Fruit fly (Drosophila melanogaster) whole organism, wandering third instar larva: Measurements from ENCODE around the gene CG42828.
A peak's percentile ranks its signal among the peaks of the same experiment; 100 is the strongest.

Experiments
- Abd-B ChIP-seq: fragments of >200 bp; optimal IDR thresholded peaks from 2 replicates; lab custom pipeline; 2017; ENCODE audit warnings: missing biosample characterization, missing genetic modification characterization
- CG32264 ChIP-seq: fragments of 200-800 bp; sonication (Bioruptor generic); optimal IDR thresholded peaks from 2 replicates; lab custom pipeline; 2016; ENCODE audit warnings: missing biosample characterization, missing genetic modification characterization
- CG9705 ChIP-seq: fragments of 200-800 bp; sonication (Bioruptor generic); optimal IDR thresholded peaks from 2 replicates; lab custom pipeline; 2018; ENCODE audit warnings: missing biosample characterization, mild to moderate bottlenecking, missing genetic modification characterization
- CrebA ChIP-seq: fragments of 200-800 bp; sonication (Bioruptor generic); optimal IDR thresholded peaks from 2 replicates; lab custom pipeline; 2016; ENCODE audit warnings: missing biosample characterization, mild to moderate bottlenecking, missing genetic modification characterization, borderline replicate concordance
- Dfd ChIP-seq: fragments of >200 bp; optimal IDR thresholded peaks from 2 replicates; lab custom pipeline; 2017; ENCODE audit warnings: missing biosample characterization, missing genetic modification characterization
- Dif ChIP-seq: fragments of 200-275, 200-300 bp; sonication (Bioruptor generic); optimal IDR thresholded peaks from 2 replicates; lab custom pipeline; 2018; ENCODE audit warnings: missing biosample characterization, missing genetic modification characterization; ENCODE audit not compliant: partially characterized antibody
- GATAd ChIP-seq: sonication (Bioruptor generic); optimal IDR thresholded peaks from 2 replicates; lab custom pipeline; 2016; ENCODE audit warnings: missing biosample characterization, missing genetic modification characterization
- HLH106 ChIP-seq: fragments of 200-800 bp; optimal IDR thresholded peaks from 3 replicates; lab custom pipeline; 2019; ENCODE audit warnings: missing biosample characterization, mild to moderate bottlenecking, missing genetic modification characterization, moderate library complexity
- Hnf4 ChIP-seq: fragments of 200-800 bp; sonication (Bioruptor generic); optimal IDR thresholded peaks from 2 replicates; lab custom pipeline; 2016; ENCODE audit warnings: missing biosample characterization, mild to moderate bottlenecking, missing genetic modification characterization
- Hr78 ChIP-seq: fragments of >200 bp; optimal IDR thresholded peaks from 2 replicates; lab custom pipeline; 2017; ENCODE audit warnings: missing biosample characterization, missing genetic modification characterization
- Hr83 ChIP-seq: fragments of 200-300 bp; sonication (Bioruptor generic); optimal IDR thresholded peaks from 2 replicates; lab custom pipeline; 2016; ENCODE audit warnings: missing biosample characterization, mild to moderate bottlenecking, missing genetic modification characterization, moderate library complexity; ENCODE audit not compliant: poor library complexity, severe bottlenecking
- Mio ChIP-seq: sonication (Bioruptor generic); optimal IDR thresholded peaks from 2 replicates; lab custom pipeline; 2016; ENCODE audit warnings: missing biosample characterization, missing genetic modification characterization
- Myc ChIP-seq: fragments of >200 bp; optimal IDR thresholded peaks from 2 replicates; lab custom pipeline; 2017
- OdsH ChIP-seq: fragments of 200-800 bp; sonication (Bioruptor generic); optimal IDR thresholded peaks from 2 replicates; lab custom pipeline; 2016; ENCODE audit warnings: missing biosample characterization, mild to moderate bottlenecking, missing genetic modification characterization
- Rel ChIP-seq, 2 experiments: fragments of 200-800 bp; sonication (Bioruptor generic) in 1 of 2; optimal IDR thresholded peaks; 2 replicates in 1 of 2; 3 replicates in 1 of 2; lab custom pipeline; 2016 to 2019; ENCODE audit warnings: mild to moderate bottlenecking in 2 of 2, missing biosample characterization in 2 of 2, missing genetic modification characterization in 2 of 2, moderate library complexity in 1 of 2
- Sp1 ChIP-seq: fragments of 200-800 bp; sonication (Bioruptor generic); optimal IDR thresholded peaks from 3 replicates; lab custom pipeline; 2019; ENCODE audit warnings: missing biosample characterization, mild to moderate bottlenecking, missing genetic modification characterization, moderate library complexity
- br ChIP-seq: fragments of 200-800 bp; sonication (Bioruptor generic); optimal IDR thresholded peaks from 2 replicates; lab custom pipeline; 2016; ENCODE audit warnings: missing biosample characterization, missing genetic modification characterization
- brk ChIP-seq: fragments of 200-800 bp; sonication (Bioruptor generic); optimal IDR thresholded peaks from 2 replicates; lab custom pipeline; 2016; ENCODE audit warnings: missing biosample characterization, mild to moderate bottlenecking, missing genetic modification characterization
- dl ChIP-seq, 2 experiments: fragments of 175-275, 200-275 bp in 1 of 2; fragments of 200-275 bp in 1 of 2; sonication (Bioruptor generic); optimal IDR thresholded peaks; lab custom pipeline; 2018; ENCODE audit warnings: mild to moderate bottlenecking in 2 of 2, missing biosample characterization in 2 of 2, missing genetic modification characterization in 2 of 2, moderate library complexity in 2 of 2; ENCODE audit not compliant: partially characterized antibody in 2 of 2, insufficient read depth in 1 of 2
- ey ChIP-seq: fragments of 200-800 bp; sonication (Bioruptor generic); optimal IDR thresholded peaks from 2 replicates; lab custom pipeline; 2016; ENCODE audit warnings: missing biosample characterization, missing genetic modification characterization
- foxo ChIP-seq, 2 experiments: fragments of 200-800 bp; sonication (Bioruptor generic); optimal IDR thresholded peaks; 2 replicates in 1 of 2; 3 replicates in 1 of 2; lab custom pipeline; 2016 to 2017; ENCODE audit warnings: missing biosample characterization in 2 of 2, missing genetic modification characterization in 2 of 2
- h ChIP-seq: fragments of 200-800 bp; sonication (Bioruptor generic); optimal IDR thresholded peaks from 3 replicates; lab custom pipeline; 2016; ENCODE audit warnings: missing biosample characterization, mild to moderate bottlenecking, missing genetic modification characterization
- jim ChIP-seq: fragments of 175-275, 200-325 bp; sonication (Bioruptor generic); optimal IDR thresholded peaks from 2 replicates; lab custom pipeline; 2016; ENCODE audit warnings: missing biosample characterization, mild to moderate bottlenecking, missing genetic modification characterization
- pan ChIP-seq: fragments of >200 bp; optimal IDR thresholded peaks from 2 replicates; lab custom pipeline; 2017
- psq ChIP-seq: fragments of 200-800 bp; sonication (Bioruptor generic); optimal IDR thresholded peaks from 3 replicates; lab custom pipeline; 2017; ENCODE audit warnings: missing biosample characterization, mild to moderate bottlenecking, missing genetic modification characterization, moderate library complexity
- rgr ChIP-seq: fragments of 200-800 bp; sonication (Bioruptor generic); optimal IDR thresholded peaks from 3 replicates; lab custom pipeline; 2016; ENCODE audit warnings: missing biosample characterization, mild to moderate bottlenecking, missing genetic modification characterization
- sage ChIP-seq: fragments of 200-800 bp; sonication (Bioruptor generic); optimal IDR thresholded peaks from 2 replicates; lab custom pipeline; 2016; ENCODE audit warnings: missing biosample characterization, mild to moderate bottlenecking, missing genetic modification characterization
- sv ChIP-seq: fragments of 200-800 bp; sonication (Bioruptor generic); optimal IDR thresholded peaks from 3 replicates; lab custom pipeline; 2016; ENCODE audit warnings: missing biosample characterization, missing genetic modification characterization
- tai ChIP-seq: sonication (Bioruptor generic); optimal IDR thresholded peaks from 2 replicates; lab custom pipeline; 2016; ENCODE audit warnings: missing biosample characterization, missing genetic modification characterization
- usp ChIP-seq: fragments of >200 bp; optimal IDR thresholded peaks from 2 replicates; lab custom pipeline; 2017; ENCODE audit warnings: missing biosample characterization, missing genetic modification characterization

Gene CG42828

dm6 chr3R:23340621-23341020 lies 32.9 kb upstream of the CG42828 start:
- TF ChIP-seq Dif (GFP tag; lab: Kevin White, UChicago) (no peak), sv (no peak), Dfd (GFP tag; lab: Kevin White, UChicago) (no peak), Hnf4 (no peak), Myc (lab: Kevin White, UChicago) (no peak)

dm6 chr3R:23341769-23342352 lies 31.6 kb upstream of the CG42828 start:
- TF ChIP-seq Rel (GFP tag; optimal IDR thresholded peaks at IDR 0.05; lab: Kevin White, UChicago) (no peak), Rel (tag; optimal IDR thresholded peaks at IDR 0.05; lab: Kevin White, UChicago) (peak; percentile 97), h (no peak)

- no peak for TF ChIP-seq Rel (GFP tag; optimal IDR thresholded peaks at IDR 0.05; lab: Kevin White, UChicago)
- no peak for TF ChIP-seq Rel (tag; optimal IDR thresholded peaks at IDR 0.05; lab: Kevin White, UChicago)
- no peak for TF ChIP-seq pan (lab: Kevin White, UChicago)
- no peak for TF ChIP-seq sv
- TF ChIP-seq sage, result no peak
- no peak for TF ChIP-seq GATAd (GFP tag; lab: Kevin White, UChicago)
- TF ChIP-seq OdsH (GFP tag; lab: Kevin White, UChicago), result no peak
- TF ChIP-seq CG32264, result no peak
- TF ChIP-seq Myc (lab: Kevin White, UChicago), result no peak
- no peak for TF ChIP-seq CrebA (GFP tag; lab: Kevin White, UChicago)
- TF ChIP-seq tai (GFP tag; lab: Kevin White, UChicago), result no peak
- TF ChIP-seq Sp1 (GFP tag; lab: Kevin White, UChicago), result no peak
- no peak for TF ChIP-seq h
- no peak for TF ChIP-seq usp (GFP tag; lab: Kevin White, UChicago)
- TF ChIP-seq rgr, result no peak
- no peak for TF ChIP-seq Abd-B (GFP tag; lab: Kevin White, UChicago)
Measured at dm6 chr3R:23343707-23344310, 29.7 kb upstream of the CG42828 start.

dm6 chr3R:23345057-23345776 lies 28.3 kb upstream of the CG42828 start:
- no peak for TF ChIP-seq CG9705 (GFP tag; lab: Kevin White, UChicago)
- no peak for TF ChIP-seq psq (GFP tag; lab: Kevin White, UChicago)
- TF ChIP-seq br, result no peak
- TF ChIP-seq CG32264, result no peak
- no peak for TF ChIP-seq Hr83 (GFP tag; lab: Kevin White, UChicago)
- TF ChIP-seq pan (lab: Kevin White, UChicago), result no peak
- no peak for TF ChIP-seq ey (GFP tag; lab: Kevin White, UChicago)
- no peak for TF ChIP-seq Hr78 (GFP tag; lab: Kevin White, UChicago)
- no peak for TF ChIP-seq dl (GFP tag; optimal IDR thresholded peaks at IDR 0.05; lab: Kevin White, UChicago; ENCODE audit: insufficient read depth in 1 of 2, partially characterized antibody in 2 of 2)
- TF ChIP-seq foxo (GFP tag; optimal IDR thresholded peaks at IDR 0.05; lab: Kevin White, UChicago), result no peak
- no peak for TF ChIP-seq Mio (GFP tag; lab: Kevin White, UChicago)
- TF ChIP-seq Sp1 (GFP tag; lab: Kevin White, UChicago), result no peak
- no peak for TF ChIP-seq h
- no peak for TF ChIP-seq jim (GFP tag; lab: Kevin White, UChicago)
- TF ChIP-seq brk (GFP tag; lab: Kevin White, UChicago), result no peak
- no peak for TF ChIP-seq HLH106
- TF ChIP-seq, all 38 proteins: peak for 0
